Fruit fly (Drosophila melanogaster) whole organism, pupa: ENCODE measurements around the gene CG34367.

Source experiments
- CG12605 ChIP-seq: fragments of 200-800 bp; sonication (Bioruptor generic); IDR thresholded peaks from 2 replicates; pipeline ENCODE4 v1.3.6; 2022; ENCODE audit warnings: missing biosample characterization, missing genetic modification characterization
- CG13204 ChIP-seq: fragments of 200-800 bp; sonication (Bioruptor generic); optimal IDR thresholded peaks from 2 replicates; lab custom pipeline; 2018; ENCODE audit warnings: missing biosample characterization, mild to moderate bottlenecking, missing genetic modification characterization, moderate library complexity
- CG14655 ChIP-seq: fragments of 200-800 bp; sonication (Bioruptor generic); optimal IDR thresholded peaks from 3 replicates; lab custom pipeline; 2017; ENCODE audit warnings: mild to moderate bottlenecking, missing biosample characterization, missing genetic modification reagents, missing genetic modification characterization
- CG15710 ChIP-seq: fragments of 200-800 bp; sonication (Bioruptor generic); optimal IDR thresholded peaks from 2 replicates; lab custom pipeline; 2018; ENCODE audit warnings: missing biosample characterization, mild to moderate bottlenecking, missing genetic modification characterization, moderate library complexity
- CG34367 ChIP-seq: fragments of 200-800 bp; sonication (Bioruptor generic); optimal IDR thresholded peaks from 2 replicates; lab custom pipeline; 2018; ENCODE audit warnings: missing biosample characterization, mild to moderate bottlenecking, missing genetic modification characterization
- CG8159 ChIP-seq: fragments of 200-800 bp; sonication (Bioruptor generic); optimal IDR thresholded peaks from 3 replicates; lab custom pipeline; 2018; ENCODE audit warnings: missing biosample characterization, mild to moderate bottlenecking, missing genetic modification characterization, moderate library complexity
- CG8301 ChIP-seq: fragments of 200-800 bp; sonication (Bioruptor generic); optimal IDR thresholded peaks from 2 replicates; lab custom pipeline; 2018; ENCODE audit warnings: missing biosample characterization, mild to moderate bottlenecking, missing genetic modification characterization
- CG9948 ChIP-seq: fragments of 200-800 bp; sonication (Bioruptor generic); optimal IDR thresholded peaks from 2 replicates; lab custom pipeline; 2018; ENCODE audit warnings: missing biosample characterization, mild to moderate bottlenecking, missing genetic modification characterization, moderate library complexity
- EcR ChIP-seq: fragments of 200-800 bp; sonication (Bioruptor generic); optimal IDR thresholded peaks from 3 replicates; lab custom pipeline; 2019; ENCODE audit warnings: missing biosample characterization, missing genetic modification characterization, mild to moderate bottlenecking, moderate library complexity, missing genetic modification reagents
- Ets98B ChIP-seq: fragments of 200-800 bp; sonication (Bioruptor generic); IDR thresholded peaks from 2 replicates; pipeline ENCODE4 v1.3.6; 2022; ENCODE audit warnings: missing biosample characterization, missing genetic modification characterization
- Pif1A ChIP-seq: fragments of 200-800 bp; sonication (Bioruptor generic); optimal IDR thresholded peaks from 3 replicates; lab custom pipeline; 2016; ENCODE audit warnings: missing biosample characterization, missing genetic modification characterization
- Pif1B ChIP-seq: fragments of 200-800 bp; sonication (Bioruptor generic); optimal IDR thresholded peaks from 3 replicates; lab custom pipeline; 2016; ENCODE audit warnings: missing biosample characterization, missing genetic modification characterization
- Snoo ChIP-seq: fragments of 200-800 bp; sonication (Bioruptor generic); optimal IDR thresholded peaks from 3 replicates; lab custom pipeline; 2017; ENCODE audit warnings: missing biosample characterization, mild to moderate bottlenecking, missing genetic modification characterization, inconsistent platforms
- gl ChIP-seq: fragments of 200-800 bp; sonication (Bioruptor generic); optimal IDR thresholded peaks from 2 replicates; lab custom pipeline; 2018; ENCODE audit warnings: missing biosample characterization, mild to moderate bottlenecking, missing genetic modification characterization

- TF ChIP-seq CG8159 (tag; lab: Kevin White, UChicago) (no peak), EcR (GFP tag; lab: Kevin White, UChicago) (no peak), gl (no peak), CG12605 (GFP tag; lab: Robert Waterston, UW) (no peak), CG9948 (tag; lab: Kevin White, UChicago) (no peak), Pif1A (no peak), Pif1B (GFP tag; lab: Kevin White, UChicago) (no peak), CG15710 (tag; lab: Kevin White, UChicago) (no peak), Snoo (tag; lab: Kevin White, UChicago) (no peak), CG8301 (tag; lab: Kevin White, UChicago) (no peak), Ets98B (no peak), CG13204 (no peak), CG34367 (tag; lab: Kevin White, UChicago) (no peak), CG14655 (no peak)
Measured at dm6 chr2L:10322176-10322575, 31.5 kb downstream of the CG34367 start, which contains the start of gene CG4995.
